Worm (Caenorhabditis elegans): ENCODE data around the gene egl-44.

The egl-44 gene

ce11 chrII:5933133-5933532, 4.5 kb downstream of the egl-44 start:
- TF ChIP-seq R02D3.7 (tag; optimal IDR thresholded peaks at IDR 0.05) (no peak), nfya-1 (tag; optimal IDR thresholded peaks at IDR 0.05; ENCODE audit: insufficient read depth) (no peak), ZK546.5 (tag; optimal IDR thresholded peaks at IDR 0.05) (no peak), skn-1 (tag; optimal IDR thresholded peaks at IDR 0.05) (no peak), sea-2 (GFP tag; optimal IDR thresholded peaks at IDR 0.05) (no peak), elt-3 (tag; optimal IDR thresholded peaks at IDR 0.05) (no peak), mml-1 (tag; optimal IDR thresholded peaks at IDR 0.05) (no peak), nhr-23 (tag; optimal IDR thresholded peaks at IDR 0.05) (no peak)

ce11 chrII:5933962-5934422, 5.4 kb downstream of the egl-44 start:
- TF ChIP-seq nhr-23 (tag; optimal IDR thresholded peaks at IDR 0.05): peak; percentile 3
- TF ChIP-seq nhr-43 (tag; optimal IDR thresholded peaks at IDR 0.05; ENCODE audit: poor library complexity, severe bottlenecking): no peak
- TF ChIP-seq ama-1 (optimal IDR thresholded peaks at IDR 0.05): no peak
- TF ChIP-seq ceh-28 (tag; optimal IDR thresholded peaks at IDR 0.05): peak; percentile 79
- no peak for TF ChIP-seq eor-1 (tag; optimal IDR thresholded peaks at IDR 0.05)
- no peak for TF ChIP-seq skn-1 (tag; optimal IDR thresholded peaks at IDR 0.05)
- peak; percentile 0 for TF ChIP-seq nfya-1 (tag; optimal IDR thresholded peaks at IDR 0.05; ENCODE audit: insufficient read depth)
- TF ChIP-seq ztf-4 (tag; optimal IDR thresholded peaks at IDR 0.05): no peak
- TF ChIP-seq nhr-28 (tag; optimal IDR thresholded peaks at IDR 0.05): no peak
- peak; percentile 9 for TF ChIP-seq egl-5 (tag; optimal IDR thresholded peaks at IDR 0.05)
- TF ChIP-seq pqm-1 (tag; optimal IDR thresholded peaks at IDR 0.05): no peak
- TF ChIP-seq nhr-25 (tag; optimal IDR thresholded peaks at IDR 0.05): peak; percentile 21
- TF ChIP-seq elt-1 (tag; optimal IDR thresholded peaks at IDR 0.05): no peak
- TF ChIP-seq fkh-2 (tag; optimal IDR thresholded peaks at IDR 0.05): no peak
- no peak for TF ChIP-seq hmg-11 (tag; optimal IDR thresholded peaks at IDR 0.05)

DNA sequence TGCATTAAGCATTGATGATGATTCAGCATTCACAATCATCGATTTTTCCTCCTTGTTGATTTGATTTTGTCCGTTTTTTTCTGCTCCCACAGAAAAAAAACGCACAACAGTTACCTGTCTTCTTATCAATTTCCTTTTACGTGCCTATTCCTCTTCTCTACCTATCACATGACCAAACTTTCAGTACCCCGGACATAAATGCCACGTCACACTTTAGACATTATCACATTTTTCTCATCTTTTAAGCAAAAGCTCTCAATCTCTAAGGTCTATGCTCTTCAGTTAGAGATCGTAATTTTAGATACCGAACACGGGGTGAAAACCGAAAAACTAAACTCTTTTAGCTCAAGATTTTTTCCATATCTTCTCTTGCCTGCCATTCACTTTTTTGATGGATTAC, 7.4 kb downstream of the egl-44 start:
- TF ChIP-seq nhr-77 (tag; optimal IDR thresholded peaks at IDR 0.05) (no peak), zag-1 (tag; optimal IDR thresholded peaks at IDR 0.05) (no peak), pqm-1 (tag; optimal IDR thresholded peaks at IDR 0.05) (peak; percentile 76), fkh-10 (GFP tag; optimal IDR thresholded peaks at IDR 0.05) (no peak), nhr-25 (tag; optimal IDR thresholded peaks at IDR 0.05) (no peak), jun-1 (tag; optimal IDR thresholded peaks at IDR 0.05) (peak; percentile 78), elt-1 (tag; optimal IDR thresholded peaks at IDR 0.05) (peak; percentile 87), pha-4 (tag; optimal IDR thresholded peaks at IDR 0.05) (peak; percentile 28), egl-5 (tag; optimal IDR thresholded peaks at IDR 0.05) (no peak), snpc-4 (tag; optimal IDR thresholded peaks at IDR 0.05) (no peak), egl-27 (tag; optimal IDR thresholded peaks at IDR 0.05) (no peak), eor-1 (tag; optimal IDR thresholded peaks at IDR 0.05) (no peak), unc-39 (tag; optimal IDR thresholded peaks at IDR 0.05) (no peak), lin-39 (tag; optimal IDR thresholded peaks at IDR 0.05) (no peak), nhr-28 (tag; optimal IDR thresholded peaks at IDR 0.05) (no peak), elt-2 (tag; optimal IDR thresholded peaks at IDR 0.05) (peak; percentile 87), nfya-1 (tag; optimal IDR thresholded peaks at IDR 0.05; ENCODE audit: insufficient read depth) (no peak), daf-12 (tag; optimal IDR thresholded peaks at IDR 0.05) (no peak), ceh-82 (tag; optimal IDR thresholded peaks at IDR 0.05) (no peak), tbx-2 (tag; optimal IDR thresholded peaks at IDR 0.05) (no peak), unc-62 (GFP tag; optimal IDR thresholded peaks at IDR 0.05) (no peak), skn-1 (tag; optimal IDR thresholded peaks at IDR 0.05) (no peak), nhr-67 (tag; optimal IDR thresholded peaks at IDR 0.05) (no peak)

DNA sequence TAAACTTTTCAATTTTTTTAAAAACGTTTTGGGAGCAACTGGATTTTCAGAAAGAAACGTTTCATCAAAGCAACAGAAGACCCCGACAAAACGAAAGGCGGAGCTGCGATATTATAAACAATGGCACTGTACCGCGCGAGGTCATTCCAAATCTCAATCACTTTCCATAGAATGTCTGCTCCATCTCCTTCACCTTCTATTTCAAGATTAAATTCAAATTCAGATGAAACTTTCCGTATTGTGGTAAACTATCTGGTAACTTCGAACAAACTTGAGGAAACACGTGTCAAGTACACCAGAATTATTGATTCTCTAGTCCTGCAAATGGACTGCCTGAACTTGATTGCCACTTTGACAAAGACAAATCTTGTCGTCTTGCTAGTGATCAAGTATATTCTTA, 12.2 kb downstream of the egl-44 start, which contains the start of gene F28B12.6:
F28B12.6 (plus strand) TSS at position 49 of the 400 bp plus-strand sequence.
- no peak for TF ChIP-seq nhr-77 (tag; optimal IDR thresholded peaks at IDR 0.05)
- TF ChIP-seq nhr-25 (tag; optimal IDR thresholded peaks at IDR 0.05): no peak
- TF ChIP-seq nhr-23 (tag; optimal IDR thresholded peaks at IDR 0.05): no peak
- no peak for TF ChIP-seq elt-1 (tag; optimal IDR thresholded peaks at IDR 0.05)
- TF ChIP-seq unc-62 (GFP tag; optimal IDR thresholded peaks at IDR 0.05): no peak
- no peak for TF ChIP-seq eor-1 (tag; optimal IDR thresholded peaks at IDR 0.05)
- TF ChIP-seq mdl-1 (tag; optimal IDR thresholded peaks at IDR 0.05): no peak
- no peak for TF ChIP-seq ceh-82 (tag; optimal IDR thresholded peaks at IDR 0.05)
- no peak for TF ChIP-seq nhr-28 (tag; optimal IDR thresholded peaks at IDR 0.05)
- no peak for TF ChIP-seq fos-1 (tag; optimal IDR thresholded peaks at IDR 0.05)
- TF ChIP-seq snpc-4 (tag; optimal IDR thresholded peaks at IDR 0.05): no peak
- TF ChIP-seq mml-1 (tag; optimal IDR thresholded peaks at IDR 0.05): no peak
- no peak for TF ChIP-seq nhr-237 (tag; optimal IDR thresholded peaks at IDR 0.05)
- TF ChIP-seq elt-3 (tag; optimal IDR thresholded peaks at IDR 0.05): no peak
- no peak for TF ChIP-seq zag-1 (tag; optimal IDR thresholded peaks at IDR 0.05)
- TF ChIP-seq lsy-12 (tag; optimal IDR thresholded peaks at IDR 0.05): no peak
- no peak for TF ChIP-seq nfya-1 (tag; optimal IDR thresholded peaks at IDR 0.05; ENCODE audit: insufficient read depth)
- no peak for TF ChIP-seq fkh-10 (GFP tag; optimal IDR thresholded peaks at IDR 0.05)
- TF ChIP-seq ceh-28 (tag; optimal IDR thresholded peaks at IDR 0.05): no peak
